Worm (Caenorhabditis elegans): ENCODE measurements around the gene ubh-3.
A peak's percentile ranks its signal among the peaks of the same experiment; 100 is the strongest.

ubh-3 gene

DNA sequence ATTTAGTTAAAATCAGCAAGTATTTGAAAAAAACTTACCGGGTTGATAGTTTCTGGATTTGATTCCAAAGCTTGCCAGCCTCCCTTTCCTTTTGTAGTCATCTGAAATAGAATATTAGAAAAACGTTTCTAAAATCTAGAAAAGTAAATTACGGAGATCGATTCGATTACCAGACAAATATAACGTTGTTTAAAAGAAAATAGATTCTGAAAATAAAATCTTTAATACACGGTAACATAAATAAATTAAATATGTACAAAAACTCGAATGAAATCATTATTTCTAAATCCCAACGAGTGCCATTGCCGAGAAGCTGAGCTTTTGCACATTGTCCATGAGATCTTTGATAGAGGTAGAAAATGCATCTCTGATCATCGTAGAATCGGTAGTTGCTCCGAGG is at the start of gene ubh-3:
TSS of gene ubh-3 (minus strand) at position 101 of the 400 bp plus-strand sequence.
- no peak for TF ChIP-seq ekl-4 (GFP tag; IDR thresholded peaks at IDR 0.05)

DNA sequence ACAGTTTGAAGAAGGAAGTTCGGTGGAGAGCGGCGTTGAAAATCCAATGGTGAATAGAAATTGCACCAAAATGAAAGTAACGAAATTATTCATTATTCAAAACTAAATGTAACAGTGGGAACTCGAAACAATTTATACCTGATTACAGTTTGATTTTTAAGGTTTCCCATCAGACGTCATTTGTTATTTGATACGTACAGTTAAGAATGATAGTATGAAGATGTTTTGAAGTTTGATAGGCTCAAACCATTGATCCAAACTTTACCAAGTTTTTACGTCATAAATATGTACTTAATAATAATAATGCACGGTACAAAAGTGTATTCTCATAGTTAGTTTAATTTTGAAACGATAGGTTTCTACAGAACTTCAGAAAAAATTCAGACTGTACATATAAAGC is 49.5 kb upstream of the ubh-3 start, which contains the start of gene spp-20:
TSS of gene spp-20 (minus strand) at position 101 of the 400 bp plus-strand sequence.
- TF ChIP-seq cebp-1 (GFP tag; IDR thresholded peaks at IDR 0.05) (no peak), cebp-1 (tag; optimal IDR thresholded peaks at IDR 0.05) (no peak), K11D2.4 (GFP tag; IDR thresholded peaks at IDR 0.05) (no peak), hlh-12 (tag; optimal IDR thresholded peaks at IDR 0.05) (no peak), fkh-3 (tag; optimal IDR thresholded peaks at IDR 0.05) (no peak)

DNA sequence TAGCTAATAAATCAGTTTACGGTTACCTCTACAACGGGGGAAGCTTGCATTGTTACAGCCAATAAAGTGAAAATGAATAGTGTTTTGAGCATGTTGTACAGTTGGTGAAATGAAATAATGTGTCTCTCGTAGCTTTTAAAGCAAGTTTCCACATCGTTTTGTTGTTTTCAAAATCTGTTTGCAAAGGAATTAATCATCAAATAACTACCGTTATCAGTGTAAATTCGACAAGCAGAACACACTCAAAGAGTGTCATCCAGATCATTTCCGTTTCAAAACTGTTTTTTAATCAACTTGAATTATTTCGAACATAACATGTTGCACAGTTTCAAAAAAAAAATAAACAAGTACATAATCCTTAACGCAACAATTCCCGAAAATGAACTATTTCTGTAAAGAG is 48.4 kb upstream of the ubh-3 start, which contains the start of gene spp-27:
TSS of gene spp-27 (minus strand) at position 101 of the 400 bp plus-strand sequence.
- TF ChIP-seq F49E8.2 (tag; optimal IDR thresholded peaks at IDR 0.05; ENCODE audit: insufficient read depth) (no peak), nhr-80 (tag; optimal IDR thresholded peaks at IDR 0.05) (no peak), lsy-27 (tag; optimal IDR thresholded peaks at IDR 0.05; ENCODE audit: borderline replicate concordance, insufficient read depth) (no peak), hrde-1 (tag; optimal IDR thresholded peaks at IDR 0.05; ENCODE audit: borderline replicate concordance) (no peak), K12H6.12 (tag; optimal IDR thresholded peaks at IDR 0.05) (no peak), F23B12.7 (tag; optimal IDR thresholded peaks at IDR 0.05; ENCODE audit: insufficient read depth) (no peak), Y53G8AR.9 (GFP tag; conservative IDR thresholded peaks at IDR 0.05) (no peak), snpc-1.3 (tag; optimal IDR thresholded peaks at IDR 0.05; ENCODE audit: insufficient read depth) (no peak), chd-7 (tag; optimal IDR thresholded peaks at IDR 0.05) (no peak)

DNA sequence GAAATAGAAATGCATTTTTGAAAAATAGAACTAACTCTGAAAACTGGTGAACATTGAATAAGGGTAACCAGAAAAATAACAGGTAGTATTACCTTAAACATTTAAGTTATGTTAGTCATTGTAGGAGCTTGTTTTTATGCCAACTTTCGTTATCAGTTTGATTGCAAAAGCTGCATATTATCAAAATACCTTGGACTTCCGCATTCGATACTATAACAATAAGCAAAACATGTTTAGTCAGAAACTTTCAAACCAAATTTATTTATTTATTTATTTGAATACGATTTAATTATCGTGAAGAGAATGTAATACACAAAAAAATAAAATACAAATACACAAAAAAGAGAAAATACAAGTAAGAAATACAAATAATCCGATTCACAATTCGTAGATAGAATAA is 45.7 kb upstream of the ubh-3 start, which contains the start of gene K04A8.19:
TSS of gene K04A8.19 (minus strand) at position 101 of the 400 bp plus-strand sequence.
- TF ChIP-seq unc-62 (GFP tag; optimal IDR thresholded peaks at IDR 0.05): no peak

DNA sequence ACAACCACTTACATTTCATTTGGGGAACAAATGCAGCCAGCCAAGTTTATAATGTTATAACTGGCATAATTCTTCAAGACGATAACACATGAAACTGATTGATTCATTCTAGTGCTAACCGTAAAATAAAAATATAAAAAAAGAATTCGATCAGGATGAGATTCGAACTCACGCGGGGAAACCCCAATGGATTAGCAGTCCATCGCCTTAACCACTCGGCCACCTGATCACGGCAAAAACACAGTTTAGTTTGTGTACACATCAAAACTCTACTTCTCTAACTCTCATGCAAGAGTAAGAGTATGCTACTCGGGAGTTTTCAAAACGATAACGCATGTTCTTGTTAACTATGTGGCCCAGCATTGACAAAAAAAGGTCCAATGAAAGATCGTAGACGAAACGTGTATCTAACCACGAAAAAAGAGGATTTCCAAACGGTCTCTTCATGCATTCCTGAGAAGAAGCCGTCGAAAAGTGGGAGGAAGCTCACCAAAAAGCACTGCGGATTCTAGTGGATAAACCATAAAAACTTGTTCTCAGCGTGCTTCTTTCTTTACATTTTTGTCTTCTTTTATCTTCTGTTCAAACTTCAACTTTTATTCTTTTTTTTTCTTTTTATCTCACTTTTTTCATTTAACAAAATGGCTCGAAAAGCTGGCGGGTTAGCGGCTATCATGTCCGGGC is 43.2 kb upstream of the ubh-3 start, which contains the start of gene twk-10:
TSS of gene twk-10 (plus strand) at position 634 of the 684 bp plus-strand sequence.
- TF ChIP-seq attf-5 (GFP tag; optimal IDR thresholded peaks at IDR 0.05) (peak; percentile 53), lsy-27 (tag; optimal IDR thresholded peaks at IDR 0.05; ENCODE audit: borderline replicate concordance, insufficient read depth) (peak; percentile 51), madf-10 (tag; optimal IDR thresholded peaks at IDR 0.05) (no peak), ceh-100 (GFP tag; IDR thresholded peaks at IDR 0.05) (no peak), hrde-1 (tag; optimal IDR thresholded peaks at IDR 0.05; ENCODE audit: borderline replicate concordance) (peak; percentile 4), ama-1 (optimal IDR thresholded peaks at IDR 0.05) (no peak), ama-1 (GFP tag; optimal IDR thresholded peaks at IDR 0.05) (peak in 1 of 2 experiments; percentile 88), let-526 (GFP tag; IDR thresholded peaks at IDR 0.05) (no peak), D2030.7 (GFP tag; IDR thresholded peaks at IDR 0.05) (peak; percentile 53), ceh-58 (GFP tag; IDR thresholded peaks at IDR 0.05) (0 out of 2 replicates have a peak, but pooled peaks have one; percentile 72), dpl-1 (GFP tag; optimal IDR thresholded peaks at IDR 0.05) (no peak), tbp1 (GFP tag; optimal IDR thresholded peaks at IDR 0.05) (peak; percentile 94), F57A8.1 (GFP tag; optimal IDR thresholded peaks at IDR 0.05) (peak; percentile 50), zim-3 (tag; optimal IDR thresholded peaks at IDR 0.05) (no peak), zfh-2 (GFP tag; conservative IDR thresholded peaks at IDR 0.05) (no peak), K11D2.4 (GFP tag; IDR thresholded peaks at IDR 0.05) (no peak), madf-6 (GFP tag; IDR thresholded peaks at IDR 0.05) (peak; percentile 58; the same call in 1 of the 2 replicates), atf-7 (tag; optimal IDR thresholded peaks at IDR 0.05) (no peak), attf-3 (GFP tag; conservative IDR thresholded peaks at IDR 0.05) (no peak), dox-1 (GFP tag; IDR thresholded peaks at IDR 0.05) (peak; percentile 72; the same call in 1 of the 2 replicates), ZK185.1 (tag; optimal IDR thresholded peaks at IDR 0.05; ENCODE audit: poor library complexity, severe bottlenecking) (peak; percentile 70), lag-1 (GFP tag; IDR thresholded peaks at IDR 0.05) (no peak), nhr-90 (tag; optimal IDR thresholded peaks at IDR 0.05) (peak; percentile 78), ets-4 (GFP tag; optimal IDR thresholded peaks at IDR 0.05) (peak; percentile 18), T07F8.4 (tag; optimal IDR thresholded peaks at IDR 0.05) (peak; percentile 35), Y79H2A.3 (GFP tag; conservative IDR thresholded peaks at IDR 0.05) (no peak), fkh-3 (tag; optimal IDR thresholded peaks at IDR 0.05) (no peak)
